Fruit fly (Drosophila melanogaster) whole organism, prepupa: ENCODE measurements around the gene Mic26-27.

Experiments
- Blimp-1 ChIP-seq: fragments of 200-800 bp; sonication (Bioruptor generic); optimal IDR thresholded peaks from 3 replicates; lab custom pipeline; 2017; ENCODE audit warnings: missing biosample characterization, missing genetic modification characterization, mild to moderate bottlenecking, moderate library complexity, missing genetic modification reagents
- CG10631 ChIP-seq: fragments of 200-800 bp; sonication (Bioruptor generic); optimal IDR thresholded peaks from 2 replicates; lab custom pipeline; 2016; ENCODE audit warnings: missing biosample characterization, missing genetic modification characterization
- CG10669 ChIP-seq: fragments of 200-800 bp; sonication (Bioruptor generic); optimal IDR thresholded peaks from 3 replicates; lab custom pipeline; 2018; ENCODE audit warnings: missing biosample characterization, mild to moderate bottlenecking, missing genetic modification characterization, moderate library complexity
- CG11294 ChIP-seq: fragments of 200-800 bp; sonication (Bioruptor generic); IDR thresholded peaks from 2 replicates; pipeline ENCODE4 v1.3.6; 2022; ENCODE audit warnings: missing biosample characterization, missing genetic modification characterization
- CG11762 ChIP-seq: fragments of 200-800 bp; sonication (Bioruptor generic); optimal IDR thresholded peaks from 3 replicates; lab custom pipeline; 2016; ENCODE audit warnings: missing biosample characterization, missing genetic modification characterization; ENCODE audit not compliant: insufficient read depth
- CG11902 ChIP-seq: fragments of 200-800 bp; sonication (Bioruptor generic); optimal IDR thresholded peaks from 3 replicates; lab custom pipeline; 2016; ENCODE audit warnings: missing biosample characterization, missing genetic modification characterization
- CG15336 ChIP-seq: fragments of 200-800 bp; sonication (Bioruptor generic); IDR thresholded peaks from 2 replicates; pipeline ENCODE4 v1.3.6; 2022; ENCODE audit warnings: missing biosample characterization, missing genetic modification characterization
- CG16779 ChIP-seq: fragments of 200-800 bp; sonication (Bioruptor generic); optimal IDR thresholded peaks from 3 replicates; lab custom pipeline; 2017; ENCODE audit warnings: missing biosample characterization, mild to moderate bottlenecking, missing genetic modification characterization
- CG3032 ChIP-seq: fragments of 200-800 bp; optimal IDR thresholded peaks from 2 replicates; lab custom pipeline; 2019; ENCODE audit warnings: missing biosample characterization, mild to moderate bottlenecking, missing genetic modification characterization, moderate library complexity
- CG31627 ChIP-seq: fragments of 200-800 bp; sonication (Bioruptor generic); optimal IDR thresholded peaks from 3 replicates; lab custom pipeline; 2016; ENCODE audit warnings: missing biosample characterization, missing genetic modification characterization
- CG32006 ChIP-seq: fragments of 200-800 bp; sonication (Bioruptor generic); optimal IDR thresholded peaks from 3 replicates; lab custom pipeline; 2017; ENCODE audit warnings: missing biosample characterization, mild to moderate bottlenecking, missing genetic modification characterization
- CG6792 ChIP-seq: fragments of 200-800 bp; sonication (Bioruptor generic); optimal IDR thresholded peaks from 3 replicates; lab custom pipeline; 2016; ENCODE audit warnings: missing biosample characterization, missing genetic modification characterization
- CG6854 ChIP-seq: fragments of 200-800 bp; sonication (Bioruptor generic); optimal IDR thresholded peaks from 2 replicates; lab custom pipeline; 2017; ENCODE audit warnings: missing biosample characterization, mild to moderate bottlenecking, missing genetic modification characterization
- CG7368 ChIP-seq: fragments of 200-800 bp; sonication (Bioruptor generic); optimal IDR thresholded peaks from 3 replicates; lab custom pipeline; 2016; ENCODE audit warnings: missing biosample characterization, missing genetic modification characterization
- CG8119 ChIP-seq: fragments of 200-800 bp; sonication (Bioruptor generic); IDR thresholded peaks from 3 replicates; pipeline ENCODE4 v1.3.6; 2022; ENCODE audit warnings: missing biosample characterization, missing genetic modification characterization
- CG8319 ChIP-seq: fragments of 200-800 bp; sonication (Bioruptor generic); optimal IDR thresholded peaks from 3 replicates; lab custom pipeline; 2016; ENCODE audit warnings: missing biosample characterization, missing genetic modification characterization
- CG8632 ChIP-seq: fragments of 200-800 bp; sonication (Bioruptor generic); optimal IDR thresholded peaks from 3 replicates; lab custom pipeline; 2016; ENCODE audit warnings: missing biosample characterization, missing genetic modification characterization
- CG9139 ChIP-seq: fragments of 200-800 bp; sonication (Bioruptor generic); optimal IDR thresholded peaks from 3 replicates; lab custom pipeline; 2017; ENCODE audit warnings: missing biosample characterization, mild to moderate bottlenecking, missing genetic modification characterization
- Eip78C ChIP-seq: fragments of 200-800 bp; sonication (Bioruptor generic); peaks from one replicate; lab custom pipeline; 2016; ENCODE audit warnings: missing biosample characterization, missing genetic modification characterization
- Eip93F ChIP-seq: fragments of 200-800 bp; sonication (Bioruptor generic); optimal IDR thresholded peaks from 2 replicates; lab custom pipeline; 2016; ENCODE audit warnings: missing biosample characterization, mild to moderate bottlenecking, missing genetic modification characterization
- Ets96B ChIP-seq: fragments of 200-800 bp; optimal IDR thresholded peaks from 2 replicates; lab custom pipeline; 2019; ENCODE audit warnings: missing biosample characterization, mild to moderate bottlenecking, missing genetic modification characterization, moderate library complexity
- Gug ChIP-seq: fragments of 200-800 bp; sonication (Bioruptor generic); IDR thresholded peaks from 2 replicates; pipeline ENCODE4 v1.3.6; 2022; ENCODE audit warnings: missing biosample characterization, missing genetic modification characterization
- Hr38 ChIP-seq: sonication (Bioruptor generic); optimal IDR thresholded peaks from 2 replicates; lab custom pipeline; 2016; ENCODE audit warnings: missing biosample characterization, missing genetic modification characterization
- Hr39 ChIP-seq: fragments of 200-800 bp; sonication (Bioruptor generic); optimal IDR thresholded peaks from 2 replicates; lab custom pipeline; 2016; ENCODE audit warnings: missing biosample characterization, missing genetic modification characterization
- Hr4 ChIP-seq: fragments of 200-800 bp; sonication (Bioruptor generic); optimal IDR thresholded peaks from 3 replicates; lab custom pipeline; 2016; ENCODE audit warnings: missing biosample characterization, missing genetic modification characterization
- Lpt ChIP-seq: fragments of 200-800 bp; sonication (Bioruptor generic); optimal IDR thresholded peaks from 3 replicates; lab custom pipeline; 2016; ENCODE audit warnings: missing biosample characterization, missing genetic modification characterization
- Met ChIP-seq: fragments of 200-800 bp; sonication (Bioruptor generic); optimal IDR thresholded peaks from 3 replicates; lab custom pipeline; 2016; ENCODE audit warnings: missing biosample characterization, missing genetic modification characterization
- Smox ChIP-seq: fragments of 200-800 bp; sonication (Bioruptor generic); optimal IDR thresholded peaks from 3 replicates; lab custom pipeline; 2016; ENCODE audit warnings: missing biosample characterization, missing genetic modification characterization
- Sox102F ChIP-seq: fragments of 200-800 bp; sonication (Bioruptor generic); optimal IDR thresholded peaks from 2 replicates; lab custom pipeline; 2016; ENCODE audit warnings: missing biosample characterization, mild to moderate bottlenecking, missing genetic modification characterization
- Sox14 ChIP-seq: fragments of 200-800 bp; sonication (Bioruptor generic); optimal IDR thresholded peaks from 3 replicates; lab custom pipeline; 2016; ENCODE audit warnings: missing biosample characterization, missing genetic modification characterization
- Sox15 ChIP-seq: fragments of 200-800 bp; sonication (Bioruptor generic); optimal IDR thresholded peaks from 3 replicates; lab custom pipeline; 2016; ENCODE audit warnings: missing biosample characterization, missing genetic modification characterization
- achi ChIP-seq: fragments of 200-800 bp; sonication (Bioruptor generic); optimal IDR thresholded peaks from 3 replicates; lab custom pipeline; 2016; ENCODE audit warnings: missing biosample characterization, missing genetic modification characterization
- acj6 ChIP-seq: fragments of 200-800 bp; sonication (Bioruptor generic); optimal IDR thresholded peaks from 3 replicates; lab custom pipeline; 2016; ENCODE audit warnings: missing biosample characterization, missing genetic modification characterization
- cyc ChIP-seq: fragments of 200-800 bp; sonication (Bioruptor generic); optimal IDR thresholded peaks from 3 replicates; lab custom pipeline; 2016; ENCODE audit warnings: missing biosample characterization, missing genetic modification characterization
- esn ChIP-seq: fragments of 200-800 bp; sonication (Bioruptor generic); optimal IDR thresholded peaks from 2 replicates; lab custom pipeline; 2016; ENCODE audit warnings: missing biosample characterization, mild to moderate bottlenecking, missing genetic modification characterization, moderate library complexity
- fd59A ChIP-seq: fragments of 200-800 bp; sonication (Bioruptor generic); optimal IDR thresholded peaks from 2 replicates; lab custom pipeline; 2017; ENCODE audit warnings: missing biosample characterization, mild to moderate bottlenecking, missing genetic modification characterization, missing genetic modification reagents
- fd85E ChIP-seq: fragments of 200-800 bp; sonication (Bioruptor generic); optimal IDR thresholded peaks from 3 replicates; lab custom pipeline; 2016; ENCODE audit warnings: missing biosample characterization, missing genetic modification characterization
- fkh ChIP-seq: fragments of 200-800 bp; sonication (Bioruptor generic); optimal IDR thresholded peaks from 3 replicates; lab custom pipeline; 2017; ENCODE audit warnings: missing biosample characterization, mild to moderate bottlenecking, missing genetic modification characterization, moderate library complexity
- lz ChIP-seq: fragments of 200-800 bp; sonication (Bioruptor generic); optimal IDR thresholded peaks from 3 replicates; lab custom pipeline; 2016; ENCODE audit warnings: missing biosample characterization, missing genetic modification characterization
- net ChIP-seq: fragments of 200-800 bp; sonication (Bioruptor generic); optimal IDR thresholded peaks from 3 replicates; lab custom pipeline; 2016; ENCODE audit warnings: missing biosample characterization, missing genetic modification characterization
- pdm3 ChIP-seq: fragments of 200-800 bp; sonication (Bioruptor generic); optimal IDR thresholded peaks from 3 replicates; lab custom pipeline; 2016; ENCODE audit warnings: missing biosample characterization, missing genetic modification characterization
- salr ChIP-seq, 2 experiments: fragments of 200-800 bp; sonication (Bioruptor generic); optimal IDR thresholded peaks; 3 replicates each; lab custom pipeline; 2016 to 2018; ENCODE audit warnings: missing biosample characterization in 2 of 2, missing genetic modification characterization in 2 of 2, mild to moderate bottlenecking in 1 of 2
- spab ChIP-seq: fragments of 200-800 bp; sonication (Bioruptor generic); optimal IDR thresholded peaks from 2 replicates; lab custom pipeline; 2017; ENCODE audit warnings: missing biosample characterization, mild to moderate bottlenecking, missing genetic modification characterization, missing genetic modification reagents
- ss ChIP-seq, 2 experiments: fragments of 200-800 bp; sonication (Bioruptor generic); optimal IDR thresholded peaks; 2 replicates in 1 of 2; 3 replicates in 1 of 2; lab custom pipeline; 2017 to 2018; ENCODE audit warnings: mild to moderate bottlenecking in 2 of 2, missing biosample characterization in 2 of 2, missing genetic modification characterization in 2 of 2, moderate library complexity in 1 of 2
- svp ChIP-seq: fragments of 200-800 bp; sonication (Bioruptor generic); peaks from one replicate; lab custom pipeline; 2016; ENCODE audit warnings: missing biosample characterization, missing genetic modification characterization
- vri ChIP-seq: fragments of 200-800 bp; sonication (Bioruptor generic); optimal IDR thresholded peaks from 3 replicates; lab custom pipeline; 2016; ENCODE audit warnings: missing biosample characterization, mild to moderate bottlenecking, missing genetic modification characterization

Mic26-27 gene

dm6 chr3R:16105813-16106480 is 40.7 kb downstream of the Mic26-27 start:
- TF ChIP-seq svp (GFP tag; lab: Kevin White, UChicago) (peak; percentile 75), CG8319 (GFP tag; lab: Kevin White, UChicago) (no peak), pdm3 (no peak), Eip78C (GFP tag; lab: Kevin White, UChicago) (peak; percentile 44), Blimp-1 (GFP tag; lab: Kevin White, UChicago) (peak; percentile 75)

DNA sequence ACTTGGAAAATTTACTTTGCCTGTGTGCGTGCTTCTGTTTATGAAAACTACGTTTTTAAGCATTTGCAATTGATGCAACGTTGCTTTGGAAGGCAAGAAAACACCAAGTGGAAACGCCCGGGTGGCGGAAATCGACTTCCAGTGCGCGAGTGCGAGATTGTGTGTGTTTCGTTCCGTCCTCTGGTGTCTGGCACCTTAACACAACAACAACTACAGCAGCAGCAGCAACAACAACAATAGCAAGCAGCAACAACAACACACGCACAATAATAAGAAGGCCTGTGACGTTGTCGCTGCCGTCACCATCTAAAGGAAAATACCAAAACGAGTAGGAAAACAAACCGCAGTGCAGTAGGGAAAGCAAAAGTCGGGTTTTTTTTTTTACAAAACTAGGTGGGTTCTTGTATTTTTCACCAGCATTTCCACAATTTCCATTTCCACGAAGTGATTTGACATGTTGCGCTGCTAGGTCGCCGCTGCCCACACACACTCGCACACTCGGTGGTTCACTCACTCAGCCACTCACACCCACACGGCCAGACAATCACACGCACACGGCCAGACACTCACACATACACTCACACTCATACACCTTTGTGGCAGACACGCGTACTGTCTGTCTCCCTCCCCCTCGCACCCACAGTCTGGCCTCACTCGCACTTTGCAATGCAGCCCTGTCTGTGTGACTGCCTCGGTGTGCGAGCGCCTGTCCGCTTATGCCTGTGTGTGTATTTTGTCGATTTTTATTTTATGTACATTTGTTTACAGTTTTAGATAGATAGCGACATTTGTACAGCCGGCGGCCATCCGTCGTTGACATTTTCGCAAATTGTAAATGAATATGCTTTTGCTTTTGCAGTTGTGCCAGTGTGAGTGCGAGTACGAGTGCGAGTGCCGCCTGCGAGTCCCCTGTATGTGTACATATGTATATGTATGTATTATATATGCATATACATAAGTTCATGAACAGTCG is 47.1 kb downstream of the Mic26-27 start:
- TF ChIP-seq Hr39 (GFP tag; lab: Kevin White, UChicago) (no peak), net (GFP tag; lab: Kevin White, UChicago) (peak; percentile 49), Sox15 (no peak), esn (GFP tag; lab: Kevin White, UChicago) (peak; percentile 46), CG6854 (GFP tag; lab: Kevin White, UChicago) (peak; percentile 61), CG8119 (GFP tag; lab: Robert Waterston, UW) (no peak; the same call in 1 of the 3 replicates), fd85E (GFP tag; lab: Kevin White, UChicago) (peak; percentile 52), fd59A (no peak), CG32006 (GFP tag; lab: Kevin White, UChicago) (peak; percentile 46), CG7368 (GFP tag; lab: Kevin White, UChicago) (no peak), Hr4 (GFP tag; lab: Kevin White, UChicago) (peak; percentile 40), achi (GFP tag; lab: Kevin White, UChicago) (peak; percentile 47), CG9139 (peak; percentile 12), CG11762 (GFP tag; lab: Kevin White, UChicago) (no peak), ss (GFP tag; optimal IDR thresholded peaks at IDR 0.05; lab: Kevin White, UChicago) (peak; percentile 72 to 76), CG11902 (no peak), CG3032 (tag; lab: Kevin White, UChicago) (peak; percentile 3), CG10631 (GFP tag; lab: Kevin White, UChicago) (no peak), Sox102F (GFP tag; lab: Kevin White, UChicago) (peak; percentile 27), CG31627 (no peak), CG8632 (no peak), CG16779 (tag; lab: Kevin White, UChicago) (peak; percentile 78), Blimp-1 (GFP tag; lab: Kevin White, UChicago) (no peak), Hr38 (GFP tag; lab: Kevin White, UChicago) (no peak), CG11294 (GFP tag; lab: Robert Waterston, UW) (peak; percentile 18; the same call in 1 of the 2 replicates), CG10669 (GFP tag; lab: Kevin White, UChicago) (no peak), CG6792 (GFP tag; lab: Kevin White, UChicago) (no peak), Met (peak; percentile 59), svp (GFP tag; lab: Kevin White, UChicago) (peak; percentile 97), Smox (GFP tag; lab: Kevin White, UChicago) (peak; percentile 33), Ets96B (tag; lab: Kevin White, UChicago) (peak; percentile 24), vri (peak; percentile 82), salr (GFP tag; optimal IDR thresholded peaks at IDR 0.05; lab: Kevin White, UChicago) (no peak), Lpt (GFP tag; lab: Kevin White, UChicago) (peak; percentile 76), Gug (GFP tag; lab: Robert Waterston, UW) (0 out of 2 replicates have a peak, but pooled peaks have one; percentile 10), fkh (peak; percentile 96), Eip93F (GFP tag; lab: Kevin White, UChicago) (peak; percentile 38), cyc (peak; percentile 10), Sox14 (peak; percentile 89), lz (peak; percentile 24), CG15336 (GFP tag; lab: Robert Waterston, UW) (peak; percentile 55; the same call in 1 of the 2 replicates), spab (GFP tag; lab: Kevin White, UChicago) (no peak), acj6 (GFP tag; lab: Kevin White, UChicago) (no peak)
